Fruit fly (Drosophila melanogaster): ENCODE results near the gene CG14543.

Gene CG14543

DNA sequence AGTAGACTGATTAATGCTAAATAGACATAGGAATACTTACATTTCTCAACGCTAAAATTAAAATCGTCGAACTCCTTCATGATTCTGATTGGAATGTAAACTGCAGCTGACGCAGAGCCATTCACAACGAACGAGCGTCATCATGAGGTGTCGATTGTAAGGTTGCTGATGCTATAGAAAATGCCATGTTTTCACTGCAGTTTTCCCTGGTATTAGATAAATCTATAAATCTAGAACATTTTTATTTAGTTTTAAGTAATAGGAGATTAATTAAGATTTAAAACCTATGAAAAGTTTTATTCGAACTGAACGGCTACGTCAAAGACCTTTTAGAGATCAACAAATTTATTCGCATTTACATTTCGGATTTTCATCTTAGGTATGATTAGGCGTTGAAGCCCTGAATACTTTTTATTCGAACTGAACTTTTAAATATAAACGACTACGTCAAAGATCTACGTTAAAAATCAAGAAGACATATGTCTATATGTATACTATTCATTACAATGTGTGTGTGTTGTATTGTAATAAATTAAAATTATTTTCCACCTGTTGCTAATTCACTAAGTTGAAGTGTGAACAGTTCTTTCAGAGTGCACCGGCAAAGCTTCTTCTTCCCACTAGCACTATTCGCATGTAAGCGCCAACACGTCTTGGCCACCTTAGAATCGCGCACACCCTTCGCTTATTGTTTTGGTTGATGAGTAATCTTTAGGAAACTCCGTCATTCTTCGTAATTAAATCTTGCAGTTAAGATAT, 4.1 kb upstream of the CG14543 start, which contains the start of the genes Exo84 and Vps2 (continued):
- TF ChIP-seq CG4282 (GFP tag; optimal IDR thresholded peaks at IDR 0.05) (no peak), CG7963 (GFP tag; IDR thresholded peaks at IDR 0.05; ENCODE audit: partially characterized antibody) (no peak), corto (GFP tag; optimal IDR thresholded peaks at IDR 0.05) (no peak), ewg (GFP tag; optimal IDR thresholded peaks at IDR 0.05) (no peak), CG12071 (GFP tag; optimal IDR thresholded peaks at IDR 0.05) (no peak), hb (GFP tag; IDR thresholded peaks at IDR 0.05; ENCODE audit: partially characterized antibody) (no peak), exex (tag; optimal IDR thresholded peaks at IDR 0.05) (no peak), Deaf1 (tag; optimal IDR thresholded peaks at IDR 0.05) (no peak), HHEX (GFP tag; optimal IDR thresholded peaks at IDR 0.05) (no peak), trem (tag; optimal IDR thresholded peaks at IDR 0.05) (peak; percentile 31), CG7839 (tag; optimal IDR thresholded peaks at IDR 0.05) (no peak), CG32532 (GFP tag; IDR thresholded peaks at IDR 0.05) (peak; percentile 39; the same call in 1 of the 2 replicates), pzg (GFP tag; optimal IDR thresholded peaks at IDR 0.05) (peak; percentile 38), br (optimal IDR thresholded peaks at IDR 0.05) (no peak), Abd-B (GFP tag; optimal IDR thresholded peaks at IDR 0.05) (peak; percentile 67), tin (GFP tag; optimal IDR thresholded peaks at IDR 0.05) (peak; percentile 62), CG15696 (tag; optimal IDR thresholded peaks at IDR 0.05) (peak; percentile 61), CG13624 (GFP tag; optimal IDR thresholded peaks at IDR 0.05) (peak; percentile 4), sc (optimal IDR thresholded peaks at IDR 0.05) (no peak), sc (GFP tag; optimal IDR thresholded peaks at IDR 0.05) (no peak), CG3281 (GFP tag; optimal IDR thresholded peaks at IDR 0.05) (no peak), CG30431 (GFP tag; optimal IDR thresholded peaks at IDR 0.05) (peak; percentile 47), Dek (tag; optimal IDR thresholded peaks at IDR 0.05) (peak; percentile 40), CG1792 (GFP tag; optimal IDR thresholded peaks at IDR 0.05) (no peak), toy (GFP tag; IDR thresholded peaks at IDR 0.05) (no peak), CG4854 (GFP tag; optimal IDR thresholded peaks at IDR 0.05) (no peak), sd (tag; optimal IDR thresholded peaks at IDR 0.05) (peak; percentile 58), Ssrp (tag; optimal IDR thresholded peaks at IDR 0.05) (peak; percentile 44), CG15601 (tag; optimal IDR thresholded peaks at IDR 0.05) (no peak), Pdp1 (GFP tag; optimal IDR thresholded peaks at IDR 0.05) (peak in 1 of 2 experiments; percentile 68), org-1 (GFP tag; optimal IDR thresholded peaks at IDR 0.05) (no peak), CG10321 (GFP tag; IDR thresholded peaks at IDR 0.05) (no peak), Nf-YC (tag; optimal IDR thresholded peaks at IDR 0.05) (peak; percentile 56), zf30C (GFP tag; optimal IDR thresholded peaks at IDR 0.05) (no peak), sug (tag; optimal IDR thresholded peaks at IDR 0.05) (peak; percentile 68), mam (GFP tag; optimal IDR thresholded peaks at IDR 0.05) (peak; percentile 46), tll (GFP tag; optimal IDR thresholded peaks at IDR 0.05) (peak in 1 of 2 experiments; percentile 77), lbe (GFP tag; optimal IDR thresholded peaks at IDR 0.05) (no peak), cg (GFP tag; optimal IDR thresholded peaks at IDR 0.05) (no peak), crol (GFP tag; IDR thresholded peaks at IDR 0.05) (no peak), bsh (GFP tag; optimal IDR thresholded peaks at IDR 0.05) (peak in 1 of 2 experiments; percentile 17), lov (optimal IDR thresholded peaks at IDR 0.05) (no peak), lov (GFP tag; IDR thresholded peaks at IDR 0.05) (no peak), NC2α (GFP tag; optimal IDR thresholded peaks at IDR 0.05) (no peak), CG15479 (GFP tag; optimal IDR thresholded peaks at IDR 0.05) (no peak), az2 (GFP tag; optimal IDR thresholded peaks at IDR 0.05) (peak; percentile 41), CG10979 (tag; optimal IDR thresholded peaks at IDR 0.05) (no peak), vfl (GFP tag; optimal IDR thresholded peaks at IDR 0.05) (no peak), Gug (GFP tag; IDR thresholded peaks at IDR 0.05) (peak; percentile 34; the same call in 1 of the 4 replicates)
